Worm (Caenorhabditis elegans): ENCODE measurements around the gene F59D6.1.

DNA sequence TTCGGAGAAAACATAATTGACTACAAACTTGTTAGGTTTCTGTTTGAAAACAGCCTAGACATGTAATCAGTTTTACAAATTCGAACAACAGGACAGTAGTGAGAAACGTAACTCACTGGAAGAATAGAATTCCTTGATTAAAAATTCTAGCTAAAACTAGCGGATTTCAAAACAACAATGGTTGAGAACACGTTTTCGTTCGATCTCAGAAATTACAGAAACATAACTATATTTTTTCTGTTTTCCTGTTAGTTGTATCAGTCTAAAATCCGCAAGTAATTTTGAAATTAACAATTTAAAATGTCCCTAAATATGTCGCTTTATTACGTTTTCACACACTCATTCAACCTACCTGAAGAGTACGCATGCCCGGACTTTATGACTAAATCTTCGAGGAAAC is 41.3 kb downstream of the F59D6.1 start, which contains the start of gene srt-8:
- TF ChIP-seq klf-2 (GFP tag; conservative IDR thresholded peaks at IDR 0.05) = no peak
- TF ChIP-seq ref-1 (GFP tag; conservative IDR thresholded peaks at IDR 0.05) = no peak
- no peak for TF ChIP-seq flt-1 (GFP tag; IDR thresholded peaks at IDR 0.05)
- TF ChIP-seq ztf-23 (GFP tag; IDR thresholded peaks at IDR 0.05) = no peak
- no peak for TF ChIP-seq T22C8.4 (GFP tag; IDR thresholded peaks at IDR 0.05)
- TF ChIP-seq tab-1 (GFP tag; IDR thresholded peaks at IDR 0.05) = no peak
- TF ChIP-seq ztf-29 (GFP tag; IDR thresholded peaks at IDR 0.05) = no peak
- TF ChIP-seq cog-1 (tag; optimal IDR thresholded peaks at IDR 0.05) = no peak
- no peak for TF ChIP-seq med-1 (GFP tag; optimal IDR thresholded peaks at IDR 0.05; ENCODE audit: insufficient read depth)
